Worm (Caenorhabditis elegans): ENCODE measurements around the gene ceh-62.

The ceh-62 gene

ce11 chrII:10838550-10838949, 33.0 kb downstream of the ceh-62 start:
- no peak for TF ChIP-seq ceh-19 (GFP tag; optimal IDR thresholded peaks at IDR 0.05)
- TF ChIP-seq nfya-1 (tag; optimal IDR thresholded peaks at IDR 0.05): peak; percentile 63
- no peak for TF ChIP-seq ceh-24 (tag; optimal IDR thresholded peaks at IDR 0.05)
- TF ChIP-seq ceh-14 (tag; optimal IDR thresholded peaks at IDR 0.05): no peak

DNA sequence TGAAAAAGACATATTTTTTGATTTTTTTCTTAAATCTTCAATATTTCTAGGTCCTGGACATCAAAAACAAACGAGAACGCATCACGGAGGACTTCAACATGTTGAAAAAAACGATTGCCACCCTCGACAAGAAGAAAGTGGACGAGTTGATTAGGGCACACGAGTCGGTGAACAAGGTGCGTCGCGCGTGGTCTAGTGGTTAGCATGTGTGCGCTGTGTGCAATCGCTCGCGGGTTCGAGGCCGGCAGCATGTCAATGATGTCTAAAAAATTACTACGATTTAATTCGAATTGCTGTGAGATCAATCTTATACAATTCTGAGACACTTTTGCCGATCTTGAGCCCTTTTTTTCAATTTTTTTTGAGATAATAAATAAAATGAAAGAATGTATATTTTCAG, 34.5 kb downstream of the ceh-62 start:
- TF ChIP-seq ceh-9 (tag; optimal IDR thresholded peaks at IDR 0.05): peak; percentile 71
- peak; percentile 91 for TF ChIP-seq ceh-6 (GFP tag; optimal IDR thresholded peaks at IDR 0.05)
- TF ChIP-seq ceh-2 (tag; optimal IDR thresholded peaks at IDR 0.05): peak; percentile 76
- peak; percentile 93 for TF ChIP-seq eyg-1 (tag; optimal IDR thresholded peaks at IDR 0.05)
- peak; percentile 68 for TF ChIP-seq tbx-7 (tag; optimal IDR thresholded peaks at IDR 0.05)
- peak; percentile 82 for TF ChIP-seq sdc-2 (tag; optimal IDR thresholded peaks at IDR 0.05)
- TF ChIP-seq ceh-19 (GFP tag; optimal IDR thresholded peaks at IDR 0.05): peak; percentile 92
- TF ChIP-seq K09A11.1 (tag; optimal IDR thresholded peaks at IDR 0.05; ENCODE audit: insufficient read depth): peak; percentile 85
- TF ChIP-seq nhr-232 (tag; optimal IDR thresholded peaks at IDR 0.05): peak; percentile 87
- TF ChIP-seq lim-6 (tag; optimal IDR thresholded peaks at IDR 0.05): peak; percentile 70
- peak; percentile 75 for TF ChIP-seq ref-2 (tag; optimal IDR thresholded peaks at IDR 0.05)
- peak; percentile 74 for TF ChIP-seq nfya-1 (tag; optimal IDR thresholded peaks at IDR 0.05)
- TF ChIP-seq ztf-16 (tag; optimal IDR thresholded peaks at IDR 0.05): peak; percentile 91
- peak; percentile 82 for TF ChIP-seq npax-4 (tag; optimal IDR thresholded peaks at IDR 0.05)
- TF ChIP-seq C08G9.2 (tag; optimal IDR thresholded peaks at IDR 0.05): peak; percentile 73
- peak; percentile 78 for TF ChIP-seq ceh-48 (tag; optimal IDR thresholded peaks at IDR 0.05)
- TF ChIP-seq nhr-11 (tag; optimal IDR thresholded peaks at IDR 0.05): no peak
- TF ChIP-seq syd-9 (tag; optimal IDR thresholded peaks at IDR 0.05): peak; percentile 87
- no peak for TF ChIP-seq unc-55 (GFP tag; optimal IDR thresholded peaks at IDR 0.05)
- no peak for TF ChIP-seq pax-1 (tag; optimal IDR thresholded peaks at IDR 0.05)
- TF ChIP-seq che-1 (tag; optimal IDR thresholded peaks at IDR 0.05): peak; percentile 91
- TF ChIP-seq hlh-30 (tag; optimal IDR thresholded peaks at IDR 0.05; ENCODE audit: insufficient read depth): peak; percentile 79
- TF ChIP-seq pha-2 (tag; optimal IDR thresholded peaks at IDR 0.05): peak; percentile 88
- no peak for TF ChIP-seq ets-4 (tag; optimal IDR thresholded peaks at IDR 0.05)
- TF ChIP-seq elt-4 (tag; optimal IDR thresholded peaks at IDR 0.05): peak; percentile 5
- TF ChIP-seq hlh-6 (tag; optimal IDR thresholded peaks at IDR 0.05): peak; percentile 88
- peak; percentile 84 for TF ChIP-seq fkh-6 (tag; optimal IDR thresholded peaks at IDR 0.05)
- peak; percentile 71 for TF ChIP-seq hlh-15 (tag; optimal IDR thresholded peaks at IDR 0.05)
- peak; percentile 65 for TF ChIP-seq zip-5 (tag; optimal IDR thresholded peaks at IDR 0.05)
- TF ChIP-seq C38D4.7 (GFP tag; optimal IDR thresholded peaks at IDR 0.05): peak; percentile 83
- peak; percentile 59 for TF ChIP-seq ceh-24 (tag; optimal IDR thresholded peaks at IDR 0.05)
- peak; percentile 95 for TF ChIP-seq pat-9 (tag; optimal IDR thresholded peaks at IDR 0.05)
- peak; percentile 86 for TF ChIP-seq T23F11.4 (GFP tag; optimal IDR thresholded peaks at IDR 0.05)
- peak; percentile 58 for TF ChIP-seq ceh-14 (tag; optimal IDR thresholded peaks at IDR 0.05)
- TF ChIP-seq madf-2 (tag; optimal IDR thresholded peaks at IDR 0.05): peak; percentile 83
- peak; percentile 93 for TF ChIP-seq tbx-2 (tag; optimal IDR thresholded peaks at IDR 0.05)
- TF ChIP-seq mec-3 (tag; optimal IDR thresholded peaks at IDR 0.05; ENCODE audit: borderline replicate concordance): peak; percentile 55
- TF ChIP-seq ceh-18 (tag; optimal IDR thresholded peaks at IDR 0.05): peak; percentile 85
- TF ChIP-seq K02D7.2 (tag; optimal IDR thresholded peaks at IDR 0.05): peak; percentile 83
- no peak for TF ChIP-seq fkh-10 (GFP tag; optimal IDR thresholded peaks at IDR 0.05)
- TF ChIP-seq ama-1 (optimal IDR thresholded peaks at IDR 0.05): no peak
- TF ChIP-seq pqm-1 (tag; optimal IDR thresholded peaks at IDR 0.05): peak; percentile 67
- peak; percentile 59 for TF ChIP-seq dmd-4 (tag; optimal IDR thresholded peaks at IDR 0.05; ENCODE audit: borderline replicate concordance)
- TF ChIP-seq unc-42 (tag; optimal IDR thresholded peaks at IDR 0.05): peak; percentile 36
- no peak for TF ChIP-seq pha-4 (tag; optimal IDR thresholded peaks at IDR 0.05)
- peak; percentile 88 for TF ChIP-seq sox-4 (tag; optimal IDR thresholded peaks at IDR 0.05)
- TF ChIP-seq unc-3 (GFP tag; conservative IDR thresholded peaks at IDR 0.05): peak; percentile 77
- TF ChIP-seq unc-3 (tag; optimal IDR thresholded peaks at IDR 0.05): peak; percentile 84
- peak; percentile 58 for TF ChIP-seq rnt-1 (tag; optimal IDR thresholded peaks at IDR 0.05)
- TF ChIP-seq hlh-13 (GFP tag; optimal IDR thresholded peaks at IDR 0.05): peak; percentile 89
- peak; percentile 73 for TF ChIP-seq fax-1 (tag; optimal IDR thresholded peaks at IDR 0.05)

Measured in whole organism, late embryonic.